Worm (Caenorhabditis elegans): ENCODE results near the gene F58E2.2.
A peak's percentile ranks its signal among the peaks of the same experiment; 100 is the strongest.

DNA sequence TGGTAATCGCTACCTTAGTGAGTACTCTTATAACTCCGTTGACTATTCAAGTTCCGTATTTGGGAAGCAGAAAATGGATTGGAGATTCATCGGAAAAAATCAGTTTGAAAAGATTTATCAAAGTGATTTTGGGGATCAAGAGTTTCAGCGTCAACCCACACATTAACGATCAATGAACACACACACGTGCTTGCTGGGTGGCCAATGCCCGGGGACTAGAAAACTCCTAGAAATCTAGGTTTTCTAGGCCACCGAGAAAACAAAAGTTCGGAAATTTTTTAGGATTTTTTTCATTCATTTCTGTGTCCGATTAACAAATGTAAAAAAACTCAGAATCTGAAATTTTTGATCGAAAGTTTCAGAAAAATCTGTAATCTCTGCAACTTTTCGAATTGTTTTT is 36.1 kb downstream of the F58E2.2 start:
- TF ChIP-seq ztf-23 (GFP tag; IDR thresholded peaks at IDR 0.05) (no peak), tab-1 (GFP tag; IDR thresholded peaks at IDR 0.05) (no peak), flt-1 (GFP tag; IDR thresholded peaks at IDR 0.05) (peak; percentile 28; the same call in 1 of the 2 replicates), med-1 (GFP tag; optimal IDR thresholded peaks at IDR 0.05; ENCODE audit: insufficient read depth) (no peak), klf-2 (GFP tag; conservative IDR thresholded peaks at IDR 0.05) (no peak), ref-1 (GFP tag; conservative IDR thresholded peaks at IDR 0.05) (0 out of 2 replicates have a peak, but pooled peaks have one; percentile 19), ztf-29 (GFP tag; IDR thresholded peaks at IDR 0.05) (no peak)
